Worm (Caenorhabditis elegans) whole organism, L2 larva: Measurements from ENCODE around the gene kvs-2.
A peak's percentile ranks its signal among the peaks of the same experiment; 100 is the strongest.

ENCODE experiments used
- R02D3.7 ChIP-seq: fragments of 150-350 bp; optimal IDR thresholded peaks from 2 replicates; lab custom pipeline; 2014; ENCODE audit warnings: missing biosample characterization, missing genetic modification characterization
- Y55F3AM.14 ChIP-seq: fragments of 200-800 bp; sonication (Bioruptor generic); optimal IDR thresholded peaks from 2 replicates; lab custom pipeline; 2018; ENCODE audit warnings: mild to moderate bottlenecking, missing genetic modification characterization, missing compliant biosample characterization
- alr-1 ChIP-seq: fragments of 150-350 bp; optimal IDR thresholded peaks from 2 replicates; lab custom pipeline; 2014; ENCODE audit warnings: missing biosample characterization, missing genetic modification characterization
- aly-2 ChIP-seq: fragments of 150-350 bp; optimal IDR thresholded peaks from 2 replicates; lab custom pipeline; 2014; ENCODE audit warnings: missing biosample characterization, missing genetic modification characterization
- ama-1 ChIP-seq: fragments of 150-350 bp; optimal IDR thresholded peaks from 2 replicates; lab custom pipeline; 2018; ENCODE audit warnings: inconsistent platforms
- blmp-1 ChIP-seq: sonication (generic microtip); optimal IDR thresholded peaks from 2 replicates; lab custom pipeline; 2017; ENCODE audit warnings: missing genetic modification characterization, mild to moderate bottlenecking, missing compliant biosample characterization, antibody characterized with exemption, moderate library complexity; ENCODE audit not compliant: insufficient read depth
- ceh-82 ChIP-seq: fragments of 150-350 bp; optimal IDR thresholded peaks from 2 replicates; lab custom pipeline; 2014; ENCODE audit warnings: missing biosample characterization, missing genetic modification characterization
- crh-2 ChIP-seq: sonication (generic microtip); optimal IDR thresholded peaks from 2 replicates; lab custom pipeline; 2017; ENCODE audit warnings: missing biosample characterization, missing genetic modification characterization
- egl-27 ChIP-seq: sonication (generic microtip); optimal IDR thresholded peaks from 3 replicates; lab custom pipeline; 2017; ENCODE audit warnings: missing biosample characterization, missing genetic modification reagents, missing genetic modification characterization
- elt-1 ChIP-seq: fragments of 150-350 bp; optimal IDR thresholded peaks from 2 replicates; lab custom pipeline; 2014; ENCODE audit warnings: missing biosample characterization, missing genetic modification characterization
- elt-3 ChIP-seq: sonication (generic microtip); optimal IDR thresholded peaks from 2 replicates; lab custom pipeline; 2017; ENCODE audit warnings: missing biosample characterization, missing genetic modification characterization
- fos-1 ChIP-seq: fragments of 150-350 bp; optimal IDR thresholded peaks from 2 replicates; lab custom pipeline; 2014; ENCODE audit warnings: missing biosample characterization, missing genetic modification characterization
- lin-11 ChIP-seq: fragments of 150-350 bp; sonication (generic microtip); optimal IDR thresholded peaks from 2 replicates; lab custom pipeline; 2014; ENCODE audit warnings: missing biosample characterization, missing genetic modification characterization, inconsistent platforms, mixed read lengths
- lsy-2 ChIP-seq, 2 experiments: fragments of 150-350 bp in 1 of 2; sonication (generic microtip) in 1 of 2; optimal IDR thresholded peaks; 2 replicates each; lab custom pipeline; 2014 to 2017; ENCODE audit warnings: missing biosample characterization in 2 of 2, missing genetic modification characterization in 2 of 2
- mab-5 ChIP-seq: fragments of 150-350 bp; optimal IDR thresholded peaks from 2 replicates; lab custom pipeline; 2014; ENCODE audit warnings: missing biosample characterization, missing genetic modification characterization
- nhr-10 ChIP-seq: sonication (generic microtip); optimal IDR thresholded peaks from 2 replicates; lab custom pipeline; 2017; ENCODE audit warnings: missing biosample characterization, missing genetic modification characterization
- nhr-12 ChIP-seq: fragments of 150-350 bp; optimal IDR thresholded peaks from 2 replicates; lab custom pipeline; 2014; ENCODE audit warnings: missing biosample characterization, missing genetic modification characterization
- nhr-129 ChIP-seq: fragments of 150-350 bp; optimal IDR thresholded peaks from 2 replicates; lab custom pipeline; 2014; ENCODE audit warnings: missing biosample characterization, missing genetic modification characterization
- nhr-25 ChIP-seq: fragments of 150-350 bp; sonication (generic microtip); optimal IDR thresholded peaks from 3 replicates; lab custom pipeline; 2014; ENCODE audit warnings: missing biosample characterization, missing genetic modification characterization
- nhr-6 ChIP-seq: fragments of 150-350 bp; optimal IDR thresholded peaks from 2 replicates; lab custom pipeline; 2014; ENCODE audit warnings: missing biosample characterization, missing genetic modification characterization
- nhr-77 ChIP-seq: fragments of 150-350 bp; optimal IDR thresholded peaks from 2 replicates; lab custom pipeline; 2014; ENCODE audit warnings: missing biosample characterization, missing genetic modification characterization
- sem-4 ChIP-seq: fragments of 150-350 bp; optimal IDR thresholded peaks from 2 replicates; lab custom pipeline; 2014; ENCODE audit warnings: missing biosample characterization, missing genetic modification reagents, missing genetic modification characterization
- snpc-4 ChIP-seq: fragments of 150-350 bp; optimal IDR thresholded peaks from 2 replicates; lab custom pipeline; 2014; ENCODE audit warnings: missing biosample characterization, missing genetic modification characterization
- unc-55 ChIP-seq: fragments of 150-350 bp; sonication (generic microtip); optimal IDR thresholded peaks from 3 replicates; lab custom pipeline; 2014; ENCODE audit warnings: missing biosample characterization, missing genetic modification reagents, missing genetic modification characterization
- unc-62 ChIP-seq: fragments of 150-350 bp; optimal IDR thresholded peaks from 2 replicates; lab custom pipeline; 2014; ENCODE audit warnings: missing biosample characterization, missing genetic modification reagents, missing genetic modification characterization
- zag-1 ChIP-seq: fragments of 150-350 bp; optimal IDR thresholded peaks from 2 replicates; lab custom pipeline; 2014; ENCODE audit warnings: missing biosample characterization, missing genetic modification characterization
- ztf-1 ChIP-seq: fragments of 200-800 bp; sonication (Bioruptor generic); conservative IDR thresholded peaks from 2 replicates; pipeline ENCODE4 v1.3.6; 2022; ENCODE audit warnings: missing genetic modification characterization, missing compliant biosample characterization
- ztf-11 ChIP-seq: sonication (generic microtip); optimal IDR thresholded peaks from 2 replicates; lab custom pipeline; 2017; ENCODE audit warnings: missing biosample characterization, missing genetic modification characterization
- ztf-4 ChIP-seq: fragments of 150-350 bp; optimal IDR thresholded peaks from 2 replicates; lab custom pipeline; 2014; ENCODE audit warnings: missing biosample characterization, missing genetic modification characterization

kvs-2 gene

DNA sequence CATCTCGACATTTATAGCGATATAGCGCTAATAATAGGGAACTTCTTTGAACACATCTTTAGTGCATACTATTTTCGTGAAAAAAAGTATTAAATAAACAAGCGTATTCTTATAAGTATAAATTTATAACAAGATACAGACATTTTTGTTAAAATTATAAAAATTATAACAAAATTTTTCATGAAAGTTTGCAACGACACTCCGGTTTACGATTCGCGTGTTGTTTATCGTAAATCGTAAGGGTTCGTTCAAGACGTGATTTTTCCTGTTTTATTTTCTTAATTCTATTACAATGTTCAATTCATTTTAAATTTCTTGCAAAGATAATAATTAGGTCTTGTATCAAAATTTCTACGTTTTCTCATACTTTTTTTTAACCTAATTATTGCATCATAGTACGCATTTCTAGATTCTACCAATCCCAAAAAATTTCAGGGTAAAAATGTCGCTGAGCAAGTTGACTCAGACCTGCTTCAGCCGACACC, 37.1 kb upstream of the kvs-2 start, which contains the start of gene scpl-4:
Gene scpl-4, plus strand, starts transcription at position 435 of the 485 bp plus-strand sequence.
- TF ChIP-seq ztf-4 (tag; lab: Kevin White, UChicago) (no peak), ama-1 (lab: Kevin White, UChicago) (no peak), unc-55 (GFP tag; lab: Kevin White, UChicago) (peak; percentile 36)
- TF ChIP-seq, all 48 proteins: peak for 1

DNA sequence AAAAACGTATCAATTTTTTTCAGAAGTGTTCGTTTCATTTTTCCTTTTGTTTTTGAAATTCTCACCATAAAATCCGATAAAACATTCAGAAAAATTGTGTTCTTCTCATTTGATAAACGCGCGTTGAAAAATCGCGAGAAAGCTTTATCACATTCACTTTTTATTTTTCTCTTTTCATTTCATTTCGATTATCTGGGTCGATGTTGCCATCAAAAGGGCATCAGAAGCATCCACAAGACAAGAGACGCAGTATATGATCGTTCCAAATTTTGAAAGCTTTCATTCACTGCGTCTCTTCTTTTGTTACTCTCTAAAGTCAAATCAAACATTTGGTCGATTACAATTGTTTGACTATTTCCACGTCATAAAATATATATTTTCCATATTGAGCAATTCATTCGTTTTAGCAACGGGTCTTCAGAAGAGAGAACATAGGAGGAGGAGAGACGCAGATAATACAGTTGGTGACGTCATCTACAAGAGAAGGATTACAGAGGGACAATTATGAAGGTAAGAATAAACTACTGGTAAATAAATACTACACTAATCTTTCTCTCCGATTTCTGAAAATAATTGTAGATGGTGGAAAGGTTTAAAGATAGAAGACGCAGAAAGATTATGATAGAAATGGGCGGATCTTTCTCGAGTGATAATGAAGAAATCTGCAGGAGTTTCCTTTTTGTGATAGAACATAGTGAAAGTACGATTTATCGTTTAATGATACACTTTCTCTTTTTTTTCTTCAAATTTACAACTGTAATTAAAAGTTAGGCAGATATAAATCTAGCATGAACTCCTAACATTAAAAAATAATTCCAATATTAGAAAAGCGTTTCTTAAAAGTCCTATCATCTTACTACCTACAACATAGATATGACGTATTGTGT, 33.5 kb upstream of the kvs-2 start, which contains the start of gene H27A22.1:
Gene H27A22.1, plus strand, starts transcription at position 505 of the 887 bp plus-strand sequence.
- TF ChIP-seq aly-2 (tag; lab: Kevin White, UChicago), result no peak
- no peak for TF ChIP-seq sem-4
- TF ChIP-seq nhr-25 (tag; lab: Kevin White, UChicago), result peak; percentile 9
- no peak for TF ChIP-seq elt-1 (tag; lab: Kevin White, UChicago)
- no peak for TF ChIP-seq Y55F3AM.14 (GFP tag; lab: Kevin White, UChicago)
- peak; percentile 95 for TF ChIP-seq blmp-1 (tag; lab: Kevin White, UChicago)
- no peak for TF ChIP-seq snpc-4 (tag; lab: Kevin White, UChicago)
- TF ChIP-seq, all 48 proteins: peak for 2

DNA sequence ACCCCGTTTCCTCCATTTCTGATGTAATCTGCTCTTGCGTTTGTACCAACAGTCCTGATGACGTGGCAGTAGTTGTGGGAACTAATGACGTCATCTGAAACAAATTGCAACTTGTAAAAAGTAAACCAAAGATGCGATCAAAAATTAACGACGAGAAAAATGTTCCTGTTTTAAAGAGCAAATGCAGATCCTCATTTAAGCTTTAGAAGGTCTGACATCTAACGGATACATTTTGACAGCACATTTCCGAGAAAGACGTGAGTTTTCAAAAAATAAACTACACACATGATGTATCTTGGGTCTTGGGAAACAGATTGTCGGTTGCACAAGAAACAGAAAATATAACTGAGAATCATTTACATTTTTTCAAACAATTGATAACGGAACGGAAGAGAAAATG, 20.3 kb upstream of the kvs-2 start, which contains the start of gene H09F14.1:
Gene H09F14.1, minus strand, starts transcription at position 101 of the 400 bp plus-strand sequence.
- TF ChIP-seq ceh-82 (tag; lab: Kevin White, UChicago) (no peak), nhr-12 (tag; lab: Kevin White, UChicago) (no peak)

DNA sequence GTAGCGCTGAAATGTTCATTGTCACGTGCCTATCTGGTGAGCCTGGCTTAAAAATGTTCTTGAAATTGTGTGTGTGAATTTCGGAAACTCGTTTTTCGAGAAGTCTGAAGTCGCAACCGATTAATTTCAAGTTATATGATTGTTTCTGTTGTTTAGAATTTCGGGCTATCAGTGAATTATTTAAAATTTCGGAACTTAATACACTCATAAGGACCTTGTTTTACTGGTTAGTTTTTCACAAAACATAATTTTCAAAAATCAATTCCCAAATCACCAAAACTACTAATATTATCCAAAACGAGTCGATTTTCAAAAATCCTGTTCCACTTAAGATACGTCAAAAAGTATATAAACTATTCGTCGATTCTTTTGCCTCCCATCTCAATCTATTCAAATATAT, 5.3 kb upstream of the kvs-2 start:
- no peak for TF ChIP-seq mab-5
- no peak for TF ChIP-seq ztf-11 (tag; lab: Kevin White, UChicago)
- no peak for TF ChIP-seq nhr-129 (tag; lab: Kevin White, UChicago)
- TF ChIP-seq nhr-10 (tag; lab: Kevin White, UChicago), result no peak
- TF ChIP-seq egl-27 (tag; lab: Kevin White, UChicago), result no peak

DNA sequence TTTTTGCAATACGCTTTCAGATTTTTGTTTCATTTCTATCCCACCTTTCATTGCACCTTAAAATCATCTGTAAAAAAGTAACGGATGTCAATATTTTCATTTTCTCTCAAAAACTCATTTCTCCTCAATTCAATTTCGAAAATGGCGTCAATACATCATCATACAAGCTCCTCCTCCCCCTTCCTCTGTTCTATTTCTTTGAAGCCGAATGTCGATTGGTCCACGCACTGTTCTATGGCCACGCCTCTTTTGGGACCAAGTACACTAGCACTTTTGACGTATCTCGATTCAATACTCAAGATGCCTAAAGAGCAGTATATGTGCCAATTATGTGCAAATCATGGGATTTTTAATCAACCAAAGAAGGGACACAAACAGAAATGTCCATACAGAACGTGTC, 3.1 kb upstream of the kvs-2 start, which contains the start of gene mab-23:
Gene mab-23, plus strand, starts transcription at position 301 of the 400 bp plus-strand sequence.
- TF ChIP-seq R02D3.7, result no peak
- TF ChIP-seq unc-55 (GFP tag; lab: Kevin White, UChicago), result no peak
- TF ChIP-seq mab-5, result no peak
- TF ChIP-seq lin-11 (tag; lab: Kevin White, UChicago), result no peak
- TF ChIP-seq alr-1 (tag; lab: Kevin White, UChicago), result no peak
- no peak for TF ChIP-seq elt-1 (tag; lab: Kevin White, UChicago)
- TF ChIP-seq nhr-77 (tag; lab: Kevin White, UChicago), result no peak
- TF ChIP-seq elt-3, result no peak

DNA sequence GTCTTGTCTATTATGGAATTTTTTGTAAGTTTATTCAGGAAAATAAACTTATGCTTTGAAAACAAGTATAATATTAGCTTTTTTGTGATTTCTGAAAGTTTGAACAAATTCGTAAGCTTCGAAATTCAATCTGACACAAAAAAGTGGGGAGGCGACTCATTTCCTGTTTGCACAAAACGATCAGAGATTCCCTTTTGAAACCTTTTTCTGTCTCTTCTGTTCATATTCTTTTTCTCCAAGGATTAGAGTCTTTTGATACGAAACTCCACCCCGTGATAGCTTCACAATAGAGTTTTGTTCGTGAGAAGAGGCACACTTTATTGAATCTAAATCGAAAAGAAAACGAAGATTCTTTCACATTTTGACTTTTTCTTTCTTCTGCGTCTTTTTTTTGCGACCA, 5.2 kb downstream of the kvs-2 start:
- no peak for TF ChIP-seq elt-1 (tag; lab: Kevin White, UChicago)
- no peak for TF ChIP-seq elt-3
- no peak for TF ChIP-seq crh-2 (tag; lab: Kevin White, UChicago)
- no peak for TF ChIP-seq Y55F3AM.14 (GFP tag; lab: Kevin White, UChicago)
- TF ChIP-seq nhr-77 (tag; lab: Kevin White, UChicago), result no peak
- TF ChIP-seq ztf-11 (tag; lab: Kevin White, UChicago), result no peak
- no peak for TF ChIP-seq snpc-4 (tag; lab: Kevin White, UChicago)
- no peak for TF ChIP-seq ceh-82 (tag; lab: Kevin White, UChicago)

DNA sequence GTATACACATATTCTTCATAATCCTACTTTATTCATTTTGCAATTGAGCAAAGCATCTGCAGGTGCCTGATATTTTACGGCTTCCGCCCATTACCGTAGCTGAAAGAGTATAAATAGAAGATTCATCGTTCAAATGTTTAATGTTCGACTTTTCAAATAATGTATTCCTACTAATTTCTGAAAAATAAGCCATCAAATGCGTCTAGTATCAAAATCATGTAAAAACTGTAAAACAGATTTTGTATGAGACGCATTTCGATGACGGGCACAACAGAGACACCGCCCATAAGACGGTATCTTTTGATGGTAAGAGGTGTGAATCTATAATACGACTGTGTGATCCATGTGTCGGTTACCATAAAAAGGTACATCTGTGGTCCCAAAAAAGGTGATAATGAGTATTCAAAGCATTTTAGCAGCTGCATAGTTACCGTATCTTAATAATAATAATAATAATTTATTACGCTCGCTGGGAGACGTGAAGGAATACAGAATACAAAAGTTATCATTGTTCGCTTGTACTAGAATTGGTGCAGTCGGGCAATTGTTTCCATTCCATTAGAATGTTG, 11.3 kb downstream of the kvs-2 start, which contains the start of the genes C32C4.3 and C32C4.16:
Gene C32C4.3, minus strand, starts transcription at position 101 of the 569 bp plus-strand sequence.
Gene C32C4.16, plus strand, starts transcription at position 519 of the 569 bp plus-strand sequence.
- TF ChIP-seq unc-62 (no peak), ztf-1 (GFP tag; lab: Robert Waterston, UW) (no peak), lsy-2 (tag; optimal IDR thresholded peaks at IDR 0.05; lab: Kevin White, UChicago) (no peak), fos-1 (no peak), unc-55 (GFP tag; lab: Kevin White, UChicago) (no peak), R02D3.7 (no peak), Y55F3AM.14 (GFP tag; lab: Kevin White, UChicago) (no peak), sem-4 (no peak), alr-1 (tag; lab: Kevin White, UChicago) (no peak), nhr-129 (tag; lab: Kevin White, UChicago) (no peak), zag-1 (no peak), elt-3 (no peak), nhr-6 (no peak)
- TF ChIP-seq, all 48 proteins: peak for 0
